Fruit fly (Drosophila melanogaster): ENCODE results near the gene cact.

DNA sequence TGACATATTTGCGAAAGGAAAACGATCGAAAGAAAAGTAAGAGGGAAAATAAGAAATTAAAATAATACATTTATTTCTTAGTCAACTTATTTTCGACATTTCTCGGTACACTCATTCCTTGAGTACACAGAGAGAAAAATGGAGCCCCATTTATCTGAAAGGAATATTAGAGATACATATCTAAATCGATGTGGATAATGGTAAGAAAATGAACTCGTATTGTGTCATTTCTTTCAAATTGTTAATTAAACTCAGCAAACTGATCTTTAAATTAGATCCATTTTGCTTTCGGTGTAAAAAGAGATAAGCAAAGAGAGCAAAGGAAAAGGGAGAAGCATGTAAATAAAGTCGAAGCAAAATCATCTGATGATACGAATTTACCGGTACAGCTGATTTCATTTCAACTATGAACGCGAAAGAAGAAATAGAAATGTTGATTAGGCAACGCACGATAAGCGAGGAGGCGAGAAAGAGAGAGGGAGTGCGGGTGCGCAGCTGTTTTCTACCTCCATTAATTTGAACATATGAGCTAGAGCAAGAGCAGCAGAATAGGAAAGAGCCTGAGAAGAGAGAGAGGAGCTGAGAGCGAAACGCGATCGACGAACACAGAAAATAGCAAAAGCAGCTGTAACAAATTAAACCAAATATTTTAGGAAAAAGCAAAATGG, 40.2 kb downstream of the cact start:
- peak; percentile 70 for TF ChIP-seq CG15514 (GFP tag; optimal IDR thresholded peaks at IDR 0.05)
- peak; percentile 20 for TF ChIP-seq Sry-δ (GFP tag; optimal IDR thresholded peaks at IDR 0.05)
- peak; percentile 84 for TF ChIP-seq CG6854 (GFP tag; optimal IDR thresholded peaks at IDR 0.05)
- TF ChIP-seq CkIIα-i1 (GFP tag; IDR thresholded peaks at IDR 0.05) = no peak
- TF ChIP-seq Rfx (GFP tag; IDR thresholded peaks at IDR 0.05) = no peak
- TF ChIP-seq crp (GFP tag; optimal IDR thresholded peaks at IDR 0.05) = peak; percentile 65 to 92
- peak; percentile 83 for TF ChIP-seq CG4424 (GFP tag; optimal IDR thresholded peaks at IDR 0.05)

Measured in whole organism, embryonic.